Worm (Caenorhabditis elegans) whole organism, L2 larva: ENCODE data around the gene vab-9.

ENCODE experiments used
- C34F6.9 ChIP-seq: fragments of 150-350 bp; optimal IDR thresholded peaks from 2 replicates; lab custom pipeline; 2014; ENCODE audit warnings: missing biosample characterization, missing genetic modification characterization
- Y55F3AM.14 ChIP-seq: fragments of 200-800 bp; sonication (Bioruptor generic); optimal IDR thresholded peaks from 2 replicates; lab custom pipeline; 2018; ENCODE audit warnings: mild to moderate bottlenecking, missing genetic modification characterization, missing compliant biosample characterization
- ZK546.5 ChIP-seq: sonication (generic microtip); optimal IDR thresholded peaks from 2 replicates; lab custom pipeline; 2017; ENCODE audit warnings: missing biosample characterization, missing genetic modification characterization
- alr-1 ChIP-seq: fragments of 150-350 bp; optimal IDR thresholded peaks from 2 replicates; lab custom pipeline; 2014; ENCODE audit warnings: missing biosample characterization, missing genetic modification characterization
- ama-1 ChIP-seq: fragments of 150-350 bp; optimal IDR thresholded peaks from 2 replicates; lab custom pipeline; 2018; ENCODE audit warnings: inconsistent platforms
- blmp-1 ChIP-seq: sonication (generic microtip); optimal IDR thresholded peaks from 2 replicates; lab custom pipeline; 2017; ENCODE audit warnings: missing genetic modification characterization, mild to moderate bottlenecking, missing compliant biosample characterization, antibody characterized with exemption, moderate library complexity; ENCODE audit not compliant: insufficient read depth
- ceh-16 ChIP-seq: fragments of 150-350 bp; optimal IDR thresholded peaks from 2 replicates; lab custom pipeline; 2014; ENCODE audit warnings: missing biosample characterization, missing genetic modification characterization
- ceh-82 ChIP-seq: fragments of 150-350 bp; optimal IDR thresholded peaks from 2 replicates; lab custom pipeline; 2014; ENCODE audit warnings: missing biosample characterization, missing genetic modification characterization
- crh-2 ChIP-seq: sonication (generic microtip); optimal IDR thresholded peaks from 2 replicates; lab custom pipeline; 2017; ENCODE audit warnings: missing biosample characterization, missing genetic modification characterization
- dmd-4 ChIP-seq: sonication (generic microtip); optimal IDR thresholded peaks from 2 replicates; lab custom pipeline; 2017; ENCODE audit warnings: missing biosample characterization, missing genetic modification characterization
- elt-1 ChIP-seq: fragments of 150-350 bp; optimal IDR thresholded peaks from 2 replicates; lab custom pipeline; 2014; ENCODE audit warnings: missing biosample characterization, missing genetic modification characterization
- fos-1 ChIP-seq: fragments of 150-350 bp; optimal IDR thresholded peaks from 2 replicates; lab custom pipeline; 2014; ENCODE audit warnings: missing biosample characterization, missing genetic modification characterization
- gmeb-1 ChIP-seq: fragments of 150-350 bp; optimal IDR thresholded peaks from 2 replicates; lab custom pipeline; 2014; ENCODE audit warnings: missing biosample characterization, missing genetic modification characterization
- lin-11 ChIP-seq: fragments of 150-350 bp; sonication (generic microtip); optimal IDR thresholded peaks from 2 replicates; lab custom pipeline; 2014; ENCODE audit warnings: missing biosample characterization, missing genetic modification characterization, inconsistent platforms, mixed read lengths
- lin-39 ChIP-seq: fragments of 150-350 bp; optimal IDR thresholded peaks from 2 replicates; lab custom pipeline; 2014; ENCODE audit warnings: missing biosample characterization, missing genetic modification reagents, missing genetic modification characterization
- mbf-1 ChIP-seq: sonication (generic microtip); optimal IDR thresholded peaks from 2 replicates; lab custom pipeline; 2017; ENCODE audit warnings: missing biosample characterization, missing genetic modification characterization
- nhr-10 ChIP-seq: sonication (generic microtip); optimal IDR thresholded peaks from 2 replicates; lab custom pipeline; 2017; ENCODE audit warnings: missing biosample characterization, missing genetic modification characterization
- nhr-129 ChIP-seq: fragments of 150-350 bp; optimal IDR thresholded peaks from 2 replicates; lab custom pipeline; 2014; ENCODE audit warnings: missing biosample characterization, missing genetic modification characterization
- nhr-23 ChIP-seq: fragments of 150-350 bp; optimal IDR thresholded peaks from 2 replicates; lab custom pipeline; 2014; ENCODE audit warnings: missing biosample characterization, missing genetic modification reagents, missing genetic modification characterization
- nhr-25 ChIP-seq: fragments of 150-350 bp; sonication (generic microtip); optimal IDR thresholded peaks from 3 replicates; lab custom pipeline; 2014; ENCODE audit warnings: missing biosample characterization, missing genetic modification characterization
- nhr-6 ChIP-seq: fragments of 150-350 bp; optimal IDR thresholded peaks from 2 replicates; lab custom pipeline; 2014; ENCODE audit warnings: missing biosample characterization, missing genetic modification characterization
- peb-1 ChIP-seq: fragments of 150-350 bp; optimal IDR thresholded peaks from 2 replicates; lab custom pipeline; 2014; ENCODE audit warnings: missing biosample characterization, missing genetic modification characterization
- sem-4 ChIP-seq: fragments of 150-350 bp; optimal IDR thresholded peaks from 2 replicates; lab custom pipeline; 2014; ENCODE audit warnings: missing biosample characterization, missing genetic modification reagents, missing genetic modification characterization
- sma-3 ChIP-seq: sonication (generic microtip); optimal IDR thresholded peaks from 2 replicates; lab custom pipeline; 2016; ENCODE audit warnings: missing genetic modification reagents, missing genetic modification characterization, missing compliant biosample characterization
- sma-9 ChIP-seq, 2 experiments: fragments of 150-350 bp in 1 of 2; sonication (generic microtip) in 1 of 2; optimal IDR thresholded peaks; 2 replicates each; lab custom pipeline; 2014 to 2016; ENCODE audit warnings: missing genetic modification characterization in 2 of 2, mild to moderate bottlenecking in 1 of 2, missing biosample characterization in 1 of 2, missing compliant biosample characterization in 1 of 2, missing genetic modification reagents in 1 of 2, moderate library complexity in 1 of 2
- unc-39 ChIP-seq: fragments of 150-350 bp; optimal IDR thresholded peaks from 2 replicates; lab custom pipeline; 2014; ENCODE audit warnings: missing biosample characterization, missing genetic modification characterization
- unc-55 ChIP-seq: fragments of 150-350 bp; sonication (generic microtip); optimal IDR thresholded peaks from 3 replicates; lab custom pipeline; 2014; ENCODE audit warnings: missing biosample characterization, missing genetic modification reagents, missing genetic modification characterization
- unc-62 ChIP-seq: fragments of 150-350 bp; optimal IDR thresholded peaks from 2 replicates; lab custom pipeline; 2014; ENCODE audit warnings: missing biosample characterization, missing genetic modification reagents, missing genetic modification characterization
- zag-1 ChIP-seq: fragments of 150-350 bp; optimal IDR thresholded peaks from 2 replicates; lab custom pipeline; 2014; ENCODE audit warnings: missing biosample characterization, missing genetic modification characterization
- ztf-1 ChIP-seq: fragments of 200-800 bp; sonication (Bioruptor generic); conservative IDR thresholded peaks from 2 replicates; pipeline ENCODE4 v1.3.6; 2022; ENCODE audit warnings: missing genetic modification characterization, missing compliant biosample characterization
- ztf-11 ChIP-seq: sonication (generic microtip); optimal IDR thresholded peaks from 2 replicates; lab custom pipeline; 2017; ENCODE audit warnings: missing biosample characterization, missing genetic modification characterization
- ztf-4 ChIP-seq: fragments of 150-350 bp; optimal IDR thresholded peaks from 2 replicates; lab custom pipeline; 2014; ENCODE audit warnings: missing biosample characterization, missing genetic modification characterization

The vab-9 gene

DNA sequence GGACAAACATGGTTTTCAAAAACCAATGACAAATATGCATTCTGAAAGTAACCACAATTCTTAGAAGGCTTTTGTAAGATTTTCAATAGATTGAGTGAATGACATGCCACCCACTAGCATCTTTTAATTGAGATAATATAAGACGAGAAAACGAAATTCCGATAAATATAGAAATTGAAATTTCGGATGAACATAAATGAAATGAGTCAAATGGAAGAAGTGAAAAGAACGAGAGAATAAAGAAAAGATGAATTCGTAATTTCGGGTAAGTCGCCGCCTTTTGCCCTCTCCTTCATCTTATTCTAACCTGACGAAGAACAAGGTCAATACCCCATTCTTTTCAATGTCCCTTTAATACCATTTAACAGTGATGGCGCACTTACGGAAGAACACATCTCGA, 4.9 kb upstream of the vab-9 start:
- TF ChIP-seq nhr-129 (tag; lab: Kevin White, UChicago) (no peak), nhr-23 (no peak), peb-1 (tag; lab: Kevin White, UChicago) (no peak), unc-39 (no peak), ZK546.5 (tag; lab: Kevin White, UChicago) (no peak), unc-62 (GFP tag; lab: Kevin White, UChicago) (no peak), dmd-4 (no peak), ztf-11 (no peak), alr-1 (tag; lab: Kevin White, UChicago) (no peak), zag-1 (tag; lab: Kevin White, UChicago) (no peak), ceh-82 (tag; lab: Kevin White, UChicago) (no peak), nhr-6 (tag; lab: Kevin White, UChicago) (no peak), ztf-4 (tag; lab: Kevin White, UChicago) (no peak), C34F6.9 (no peak), nhr-10 (tag; lab: Kevin White, UChicago) (no peak), sma-3 (GFP tag; lab: Kevin White, UChicago) (no peak)

DNA sequence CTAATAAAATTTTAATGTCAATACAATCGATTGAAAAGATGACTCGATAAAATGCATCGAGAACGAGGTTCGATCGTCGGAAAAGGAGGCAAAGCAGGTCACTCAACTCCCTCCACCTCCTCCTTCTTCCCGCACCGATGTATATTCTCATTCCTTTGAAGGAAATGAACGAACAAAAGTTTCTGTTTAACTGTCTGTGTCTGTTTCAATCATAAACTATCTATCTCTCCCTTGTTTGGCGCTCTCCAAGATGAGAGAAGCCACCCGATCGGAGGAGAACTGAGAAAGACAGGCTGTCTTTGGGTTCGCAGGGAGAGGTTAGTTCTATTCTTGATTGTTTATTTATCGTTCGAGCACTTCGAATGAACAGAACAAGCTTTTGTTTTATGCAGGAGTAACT, 3.6 kb upstream of the vab-9 start, which contains the start of gene D2085.7:
D2085.7 (plus strand) TSS at position 251 of the 400 bp plus-strand sequence.
- TF ChIP-seq fos-1 (tag; lab: Kevin White, UChicago): peak; percentile 63
- no peak for TF ChIP-seq nhr-23

DNA sequence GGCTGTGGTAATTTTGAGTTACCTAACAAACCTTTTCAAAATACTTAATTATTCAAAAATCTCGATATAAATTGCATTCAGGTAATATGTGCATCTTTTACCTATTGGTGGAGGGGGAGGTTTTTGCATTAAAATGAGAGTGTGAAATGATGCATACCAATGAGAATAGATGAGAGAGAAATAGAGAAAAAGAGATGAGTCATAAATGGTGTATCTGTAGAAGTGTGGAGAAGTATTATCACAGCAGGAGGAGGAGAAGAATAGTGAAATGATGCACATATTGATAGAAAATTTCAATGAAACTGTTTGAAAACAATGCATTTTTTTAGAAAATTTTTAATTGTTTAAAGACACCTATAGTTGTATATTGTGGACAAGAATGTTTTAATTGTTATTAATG, 3.0 kb upstream of the vab-9 start:
- TF ChIP-seq fos-1 (tag; lab: Kevin White, UChicago) (peak; percentile 84), C34F6.9 (peak; percentile 5), crh-2 (tag; lab: Kevin White, UChicago) (peak; percentile 24), unc-62 (GFP tag; lab: Kevin White, UChicago) (no peak)

DNA sequence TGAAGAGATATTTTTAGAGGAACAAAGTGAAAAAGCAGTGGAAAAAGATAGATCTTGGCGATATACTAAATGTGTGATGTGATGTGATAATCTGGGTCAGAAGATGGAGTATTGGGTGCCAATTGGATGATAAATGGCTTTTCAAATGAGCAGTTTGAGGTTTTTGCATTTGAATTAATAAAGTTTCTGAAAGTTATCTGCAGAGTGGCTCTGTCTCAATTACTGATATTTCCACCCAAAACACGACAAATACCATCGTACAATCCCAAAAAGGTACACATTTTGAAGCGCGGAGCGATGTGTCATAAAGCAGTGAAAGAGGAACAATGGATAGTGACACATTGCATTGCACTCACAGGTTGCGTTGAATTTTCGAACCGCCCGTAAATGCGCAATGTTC, 2.0 kb upstream of the vab-9 start:
- no peak for TF ChIP-seq mbf-1
- TF ChIP-seq unc-39: no peak
- TF ChIP-seq Y55F3AM.14 (GFP tag; lab: Kevin White, UChicago): no peak
- no peak for TF ChIP-seq sem-4
- TF ChIP-seq elt-1: no peak
- no peak for TF ChIP-seq peb-1 (tag; lab: Kevin White, UChicago)
- no peak for TF ChIP-seq sma-3 (GFP tag; lab: Kevin White, UChicago)
- TF ChIP-seq crh-2 (tag; lab: Kevin White, UChicago): no peak
- TF ChIP-seq gmeb-1 (tag; lab: Kevin White, UChicago): no peak
- no peak for TF ChIP-seq lin-11 (tag; lab: Kevin White, UChicago)
- no peak for TF ChIP-seq ceh-16
- no peak for TF ChIP-seq ztf-1 (GFP tag; lab: Robert Waterston, UW)
- no peak for TF ChIP-seq dmd-4
- TF ChIP-seq sma-9 (GFP tag; optimal IDR thresholded peaks at IDR 0.05; lab: Kevin White, UChicago): no peak
- no peak for TF ChIP-seq sma-9 (tag; optimal IDR thresholded peaks at IDR 0.05; lab: Kevin White, UChicago)

DNA sequence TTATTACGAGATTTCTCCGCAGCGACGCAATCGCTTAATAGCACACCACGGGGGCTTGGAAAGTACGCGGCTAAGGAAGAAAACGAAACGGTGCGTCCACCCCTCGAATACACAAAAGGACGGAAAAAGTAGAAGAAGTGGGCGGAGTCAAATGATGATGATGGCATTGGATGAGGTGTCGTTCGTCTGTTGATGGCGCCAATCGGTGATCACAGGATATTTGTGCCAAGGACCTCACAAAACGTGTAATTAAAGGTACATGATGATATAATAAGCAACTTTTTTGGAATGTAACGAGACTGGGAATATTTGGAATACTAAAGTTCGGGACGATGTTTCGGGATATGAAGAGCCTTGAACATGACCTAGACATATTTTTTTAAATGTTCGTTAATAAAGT, 3.1 kb downstream of the vab-9 start, which contains the start of gene cutl-12:
cutl-12 (minus strand) TSS at position 101 of the 400 bp plus-strand sequence.
- TF ChIP-seq ama-1 (lab: Kevin White, UChicago): no peak
- no peak for TF ChIP-seq crh-2 (tag; lab: Kevin White, UChicago)
- TF ChIP-seq sem-4: no peak
- TF ChIP-seq unc-55: no peak
- TF ChIP-seq lin-39: no peak
- TF ChIP-seq, all 48 proteins: peak for 0

DNA sequence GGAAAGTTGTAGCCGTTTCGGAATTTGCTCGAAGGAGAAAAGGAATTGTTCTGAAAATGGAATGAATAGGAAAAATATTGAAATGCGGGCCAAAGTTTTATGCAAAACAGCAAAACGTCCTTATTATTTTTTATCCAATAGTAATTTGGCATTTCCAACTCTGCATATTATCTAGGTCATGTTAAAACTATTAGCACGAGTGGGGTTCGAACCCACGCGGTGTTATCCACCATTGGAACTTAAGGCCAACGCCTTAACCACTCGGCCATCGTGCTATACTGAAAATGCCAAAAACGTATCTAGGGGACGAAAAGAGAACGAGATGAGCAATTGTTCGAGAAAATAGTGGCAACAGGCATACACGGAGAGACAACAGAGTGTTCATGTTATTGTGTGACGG, 5.7 kb downstream of the vab-9 start:
- TF ChIP-seq ama-1 (lab: Kevin White, UChicago): no peak
- TF ChIP-seq peb-1 (tag; lab: Kevin White, UChicago): no peak
- TF ChIP-seq nhr-23: no peak
- no peak for TF ChIP-seq mbf-1
- TF ChIP-seq sma-3 (GFP tag; lab: Kevin White, UChicago): no peak
- no peak for TF ChIP-seq nhr-25
- TF ChIP-seq gmeb-1 (tag; lab: Kevin White, UChicago): no peak

DNA sequence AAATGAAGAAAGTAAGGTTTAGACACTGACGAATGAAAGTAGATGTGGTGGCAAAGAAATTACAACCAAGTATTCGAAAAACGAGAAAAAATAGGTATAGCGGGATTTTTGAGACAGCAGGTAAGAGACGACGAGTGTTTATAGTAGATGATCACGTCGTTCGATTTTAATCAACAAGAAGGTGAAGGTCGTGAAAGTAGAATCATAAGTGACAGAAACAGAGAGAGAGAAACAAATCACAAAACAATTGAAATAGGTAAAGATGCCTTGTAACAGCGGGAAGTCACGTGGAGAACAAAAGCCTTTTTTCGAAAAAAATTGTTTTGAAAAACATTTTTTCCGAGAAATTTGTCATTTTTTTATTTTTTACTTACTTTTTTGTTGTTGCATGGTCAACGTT, 7.4 kb downstream of the vab-9 start, which contains the start of gene T22C8.6:
T22C8.6 (minus strand) TSS at position 194 of the 400 bp plus-strand sequence.
- TF ChIP-seq crh-2 (tag; lab: Kevin White, UChicago) (no peak), blmp-1 (peak; percentile 17)
